Worm (Caenorhabditis elegans) whole organism, midembryonic: ENCODE measurements around the gene scl-8.

Experiments used
- T22C8.4 ChIP-seq: fragments of 200-800 bp; sonication (Bioruptor generic); IDR thresholded peaks from 2 replicates; pipeline ENCODE4 v1.3.6; 2022; ENCODE audit warnings: missing genetic modification characterization, missing compliant biosample characterization
- flt-1 ChIP-seq: fragments of 200-800 bp; sonication (Bioruptor generic); IDR thresholded peaks from 2 replicates; pipeline ENCODE4 v1.3.6; 2022; ENCODE audit warnings: missing genetic modification characterization, missing compliant biosample characterization
- ztf-23 ChIP-seq: fragments of 200-800 bp; sonication (Bioruptor generic); IDR thresholded peaks from 2 replicates; pipeline ENCODE4 v1.3.6; 2022; ENCODE audit warnings: missing genetic modification reagents, missing genetic modification characterization, missing compliant biosample characterization
- ztf-29 ChIP-seq: fragments of 200-800 bp; sonication (Bioruptor generic); IDR thresholded peaks from 2 replicates; pipeline ENCODE4 v1.3.6; 2022; ENCODE audit warnings: missing genetic modification reagents, missing genetic modification characterization, missing compliant biosample characterization

DNA sequence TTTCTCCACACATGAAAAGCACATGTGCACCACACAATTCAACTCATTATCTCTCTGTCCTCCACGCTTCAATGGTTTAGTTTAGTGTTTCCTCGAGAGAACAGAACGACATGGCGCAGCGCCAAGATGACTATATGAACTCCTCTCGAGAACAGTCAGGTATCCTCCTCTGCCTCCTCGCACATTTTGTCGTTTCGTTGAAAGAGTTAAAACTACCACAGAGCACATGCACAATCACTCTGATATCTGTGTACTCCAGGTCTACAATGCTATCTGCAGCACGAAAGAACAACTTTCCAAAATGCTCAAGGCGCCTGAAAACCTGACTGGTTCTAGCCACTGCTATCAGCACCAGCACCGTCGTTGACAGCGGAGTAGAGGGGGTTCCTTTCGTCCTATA is 44.8 kb upstream of the scl-8 start:
- TF ChIP-seq flt-1 (GFP tag; lab: Robert Waterston, UW) (no peak), T22C8.4 (GFP tag; lab: Robert Waterston, UW) (no peak), ztf-29 (no peak), ztf-23 (GFP tag; lab: Robert Waterston, UW) (no peak)
